Worm (Caenorhabditis elegans) whole organism, L2 larva: ENCODE measurements around the gene sdz-12.
"Not testable (repeated sequence)": the region's sequence is repeated elsewhere in the genome, so short reads cannot be mapped to it uniquely, and the experiment has no call there.

Experiments used
- C34F6.9 ChIP-seq: fragments of 150-350 bp; optimal IDR thresholded peaks from 2 replicates; lab custom pipeline; 2014; ENCODE audit warnings: missing biosample characterization, missing genetic modification characterization
- F13H6.1 ChIP-seq: sonication (generic microtip); optimal IDR thresholded peaks from 2 replicates; lab custom pipeline; 2016; ENCODE audit warnings: missing genetic modification characterization, missing compliant biosample characterization
- Y55F3AM.14 ChIP-seq: fragments of 200-800 bp; sonication (Bioruptor generic); optimal IDR thresholded peaks from 2 replicates; lab custom pipeline; 2018; ENCODE audit warnings: mild to moderate bottlenecking, missing genetic modification characterization, missing compliant biosample characterization
- ZK546.5 ChIP-seq: sonication (generic microtip); optimal IDR thresholded peaks from 2 replicates; lab custom pipeline; 2017; ENCODE audit warnings: missing biosample characterization, missing genetic modification characterization
- alr-1 ChIP-seq: fragments of 150-350 bp; optimal IDR thresholded peaks from 2 replicates; lab custom pipeline; 2014; ENCODE audit warnings: missing biosample characterization, missing genetic modification characterization
- aly-2 ChIP-seq: fragments of 150-350 bp; optimal IDR thresholded peaks from 2 replicates; lab custom pipeline; 2014; ENCODE audit warnings: missing biosample characterization, missing genetic modification characterization
- ama-1 ChIP-seq: fragments of 150-350 bp; optimal IDR thresholded peaks from 2 replicates; lab custom pipeline; 2018; ENCODE audit warnings: inconsistent platforms
- blmp-1 ChIP-seq: sonication (generic microtip); optimal IDR thresholded peaks from 2 replicates; lab custom pipeline; 2017; ENCODE audit warnings: missing genetic modification characterization, mild to moderate bottlenecking, missing compliant biosample characterization, antibody characterized with exemption, moderate library complexity; ENCODE audit not compliant: insufficient read depth
- ceh-16 ChIP-seq: fragments of 150-350 bp; optimal IDR thresholded peaks from 2 replicates; lab custom pipeline; 2014; ENCODE audit warnings: missing biosample characterization, missing genetic modification characterization
- ceh-82 ChIP-seq: fragments of 150-350 bp; optimal IDR thresholded peaks from 2 replicates; lab custom pipeline; 2014; ENCODE audit warnings: missing biosample characterization, missing genetic modification characterization
- egl-27 ChIP-seq: sonication (generic microtip); optimal IDR thresholded peaks from 3 replicates; lab custom pipeline; 2017; ENCODE audit warnings: missing biosample characterization, missing genetic modification reagents, missing genetic modification characterization
- elt-1 ChIP-seq: fragments of 150-350 bp; optimal IDR thresholded peaks from 2 replicates; lab custom pipeline; 2014; ENCODE audit warnings: missing biosample characterization, missing genetic modification characterization
- elt-3 ChIP-seq: sonication (generic microtip); optimal IDR thresholded peaks from 2 replicates; lab custom pipeline; 2017; ENCODE audit warnings: missing biosample characterization, missing genetic modification characterization
- fos-1 ChIP-seq: fragments of 150-350 bp; optimal IDR thresholded peaks from 2 replicates; lab custom pipeline; 2014; ENCODE audit warnings: missing biosample characterization, missing genetic modification characterization
- lsy-2 ChIP-seq, 2 experiments: fragments of 150-350 bp in 1 of 2; sonication (generic microtip) in 1 of 2; optimal IDR thresholded peaks; 2 replicates each; lab custom pipeline; 2014 to 2017; ENCODE audit warnings: missing biosample characterization in 2 of 2, missing genetic modification characterization in 2 of 2
- mdl-1 ChIP-seq, 2 experiments: fragments of 150-350 bp in 1 of 2; sonication (generic microtip) in 1 of 2; optimal IDR thresholded peaks; 2 replicates each; lab custom pipeline; 2017; ENCODE audit warnings: missing biosample characterization in 2 of 2, missing genetic modification characterization in 2 of 2
- nhr-11 ChIP-seq: fragments of 150-350 bp; optimal IDR thresholded peaks from 2 replicates; lab custom pipeline; 2014; ENCODE audit warnings: missing biosample characterization, missing genetic modification characterization
- nhr-12 ChIP-seq: fragments of 150-350 bp; optimal IDR thresholded peaks from 2 replicates; lab custom pipeline; 2014; ENCODE audit warnings: missing biosample characterization, missing genetic modification characterization
- nhr-6 ChIP-seq: fragments of 150-350 bp; optimal IDR thresholded peaks from 2 replicates; lab custom pipeline; 2014; ENCODE audit warnings: missing biosample characterization, missing genetic modification characterization
- nhr-77 ChIP-seq: fragments of 150-350 bp; optimal IDR thresholded peaks from 2 replicates; lab custom pipeline; 2014; ENCODE audit warnings: missing biosample characterization, missing genetic modification characterization
- peb-1 ChIP-seq: fragments of 150-350 bp; optimal IDR thresholded peaks from 2 replicates; lab custom pipeline; 2014; ENCODE audit warnings: missing biosample characterization, missing genetic modification characterization
- sem-4 ChIP-seq: fragments of 150-350 bp; optimal IDR thresholded peaks from 2 replicates; lab custom pipeline; 2014; ENCODE audit warnings: missing biosample characterization, missing genetic modification reagents, missing genetic modification characterization
- skn-1 ChIP-seq: sonication (generic microtip); optimal IDR thresholded peaks from 2 replicates; lab custom pipeline; 2017; ENCODE audit warnings: missing biosample characterization, missing genetic modification characterization
- sma-3 ChIP-seq: sonication (generic microtip); optimal IDR thresholded peaks from 2 replicates; lab custom pipeline; 2016; ENCODE audit warnings: missing genetic modification reagents, missing genetic modification characterization, missing compliant biosample characterization
- sma-9 ChIP-seq, 2 experiments: fragments of 150-350 bp in 1 of 2; sonication (generic microtip) in 1 of 2; optimal IDR thresholded peaks; 2 replicates each; lab custom pipeline; 2014 to 2016; ENCODE audit warnings: missing genetic modification characterization in 2 of 2, mild to moderate bottlenecking in 1 of 2, missing biosample characterization in 1 of 2, missing compliant biosample characterization in 1 of 2, missing genetic modification reagents in 1 of 2, moderate library complexity in 1 of 2
- snpc-4 ChIP-seq: fragments of 150-350 bp; optimal IDR thresholded peaks from 2 replicates; lab custom pipeline; 2014; ENCODE audit warnings: missing biosample characterization, missing genetic modification characterization
- unc-39 ChIP-seq: fragments of 150-350 bp; optimal IDR thresholded peaks from 2 replicates; lab custom pipeline; 2014; ENCODE audit warnings: missing biosample characterization, missing genetic modification characterization
- unc-55 ChIP-seq: fragments of 150-350 bp; sonication (generic microtip); optimal IDR thresholded peaks from 3 replicates; lab custom pipeline; 2014; ENCODE audit warnings: missing biosample characterization, missing genetic modification reagents, missing genetic modification characterization
- unc-62 ChIP-seq: fragments of 150-350 bp; optimal IDR thresholded peaks from 2 replicates; lab custom pipeline; 2014; ENCODE audit warnings: missing biosample characterization, missing genetic modification reagents, missing genetic modification characterization
- zag-1 ChIP-seq: fragments of 150-350 bp; optimal IDR thresholded peaks from 2 replicates; lab custom pipeline; 2014; ENCODE audit warnings: missing biosample characterization, missing genetic modification characterization
- ztf-1 ChIP-seq: fragments of 200-800 bp; sonication (Bioruptor generic); conservative IDR thresholded peaks from 2 replicates; pipeline ENCODE4 v1.3.6; 2022; ENCODE audit warnings: missing genetic modification characterization, missing compliant biosample characterization
- ztf-11 ChIP-seq: sonication (generic microtip); optimal IDR thresholded peaks from 2 replicates; lab custom pipeline; 2017; ENCODE audit warnings: missing biosample characterization, missing genetic modification characterization
- ztf-4 ChIP-seq: fragments of 150-350 bp; optimal IDR thresholded peaks from 2 replicates; lab custom pipeline; 2014; ENCODE audit warnings: missing biosample characterization, missing genetic modification characterization

The sdz-12 gene

ce11 chrII:3773130-3773529 is 41.5 kb upstream of the sdz-12 start, which contains the start of gene T24E12.10:
Gene T24E12.10 (minus strand): TSS chrII:3773230.
- TF ChIP-seq ztf-4 (tag; lab: Kevin White, UChicago) (no peak), sem-4 (tag; lab: Kevin White, UChicago) (no peak), sma-3 (GFP tag; lab: Kevin White, UChicago) (no peak), nhr-77 (tag; lab: Kevin White, UChicago) (no peak), ztf-1 (GFP tag; lab: Robert Waterston, UW) (no peak), C34F6.9 (tag; lab: Kevin White, UChicago) (no peak), nhr-12 (tag; lab: Kevin White, UChicago) (no peak), ama-1 (lab: Kevin White, UChicago) (no peak), ztf-11 (tag; lab: Kevin White, UChicago) (no peak), snpc-4 (tag; lab: Kevin White, UChicago) (no peak), ceh-82 (tag; lab: Kevin White, UChicago) (no peak), unc-62 (GFP tag; lab: Kevin White, UChicago) (no peak), alr-1 (tag; lab: Kevin White, UChicago) (no peak), blmp-1 (tag; lab: Kevin White, UChicago) (no peak), elt-3 (tag; lab: Kevin White, UChicago) (no peak), unc-39 (tag; lab: Kevin White, UChicago) (no peak)
- TF ChIP-seq, all 48 proteins: peak for 0

ce11 chrII:3771640-3772039 is 40.0 kb upstream of the sdz-12 start:
- TF ChIP-seq skn-1 (tag; lab: Kevin White, UChicago) (no peak), nhr-6 (tag; lab: Kevin White, UChicago) (no peak), unc-55 (GFP tag; lab: Kevin White, UChicago) (no peak)

- TF ChIP-seq blmp-1 (tag; lab: Kevin White, UChicago) (no peak), ZK546.5 (tag; lab: Kevin White, UChicago) (no peak), F13H6.1 (tag; lab: Kevin White, UChicago) (no peak), sem-4 (tag; lab: Kevin White, UChicago) (no peak), unc-55 (GFP tag; lab: Kevin White, UChicago) (no peak), unc-62 (GFP tag; lab: Kevin White, UChicago) (no peak), aly-2 (tag; lab: Kevin White, UChicago) (no peak), ceh-82 (tag; lab: Kevin White, UChicago) (no peak), elt-1 (tag; lab: Kevin White, UChicago) (no peak), mdl-1 (tag; optimal IDR thresholded peaks at IDR 0.05; lab: Kevin White, UChicago) (no peak), snpc-4 (tag; lab: Kevin White, UChicago) (no peak), nhr-11 (tag; lab: Kevin White, UChicago) (no peak)
- TF ChIP-seq, all 48 proteins: peak for 0
Measured at ce11 chrII:3764486-3764885, 32.9 kb upstream of the sdz-12 start, which contains the start of gene srx-112. Gene srx-112 (minus strand): TSS chrII:3764586.

- not testable (repeated sequence) for TF ChIP-seq ama-1 (lab: Kevin White, UChicago); sma-9 (GFP tag; optimal IDR thresholded peaks at IDR 0.05; lab: Kevin White, UChicago); sma-9 (tag; optimal IDR thresholded peaks at IDR 0.05; lab: Kevin White, UChicago); fos-1 (tag; lab: Kevin White, UChicago)
Measured at ce11 chrII:3761599-3761998, 30.0 kb upstream of the sdz-12 start, which contains the start of gene T24E12.6. Gene T24E12.6 (minus strand): TSS chrII:3761699.

ce11 chrII:3759010-3759409 is 27.4 kb upstream of the sdz-12 start, which contains the start of gene T24E12.12:
Gene T24E12.12 (plus strand): TSS chrII:3759290.
- no peak for TF ChIP-seq ZK546.5 (tag; lab: Kevin White, UChicago)
- TF ChIP-seq ceh-16: no peak

ce11 chrII:3757499-3757898 is 25.9 kb upstream of the sdz-12 start, which contains the start of gene srx-111:
Gene srx-111 (plus strand): TSS chrII:3757799.
- TF ChIP-seq ceh-16 (no peak), blmp-1 (tag; lab: Kevin White, UChicago) (no peak), unc-55 (GFP tag; lab: Kevin White, UChicago) (no peak), alr-1 (tag; lab: Kevin White, UChicago) (no peak), lsy-2 (tag; optimal IDR thresholded peaks at IDR 0.05; lab: Kevin White, UChicago) (no peak), peb-1 (no peak), Y55F3AM.14 (no peak), ztf-1 (GFP tag; lab: Robert Waterston, UW) (no peak), nhr-12 (tag; lab: Kevin White, UChicago) (no peak), egl-27 (no peak), zag-1 (tag; lab: Kevin White, UChicago) (no peak), ceh-82 (tag; lab: Kevin White, UChicago) (no peak)
